Fruit fly (Drosophila melanogaster) whole organism, wandering third instar larva: ENCODE data around the gene CG17917.

Experiments used
- Abd-B ChIP-seq: fragments of >200 bp; optimal IDR thresholded peaks from 2 replicates; lab custom pipeline; 2017; ENCODE audit warnings: missing biosample characterization, missing genetic modification characterization
- CG32264 ChIP-seq: fragments of 200-800 bp; sonication (Bioruptor generic); optimal IDR thresholded peaks from 2 replicates; lab custom pipeline; 2016; ENCODE audit warnings: missing biosample characterization, missing genetic modification characterization
- CG9705 ChIP-seq: fragments of 200-800 bp; sonication (Bioruptor generic); optimal IDR thresholded peaks from 2 replicates; lab custom pipeline; 2018; ENCODE audit warnings: missing biosample characterization, mild to moderate bottlenecking, missing genetic modification characterization
- CrebA ChIP-seq: fragments of 200-800 bp; sonication (Bioruptor generic); optimal IDR thresholded peaks from 2 replicates; lab custom pipeline; 2016; ENCODE audit warnings: missing biosample characterization, mild to moderate bottlenecking, missing genetic modification characterization, borderline replicate concordance
- Dfd ChIP-seq: fragments of >200 bp; optimal IDR thresholded peaks from 2 replicates; lab custom pipeline; 2017; ENCODE audit warnings: missing biosample characterization, missing genetic modification characterization
- Dif ChIP-seq: fragments of 200-275, 200-300 bp; sonication (Bioruptor generic); optimal IDR thresholded peaks from 2 replicates; lab custom pipeline; 2018; ENCODE audit warnings: missing biosample characterization, missing genetic modification characterization; ENCODE audit not compliant: partially characterized antibody
- GATAd ChIP-seq: sonication (Bioruptor generic); optimal IDR thresholded peaks from 2 replicates; lab custom pipeline; 2016; ENCODE audit warnings: missing biosample characterization, missing genetic modification characterization
- HLH106 ChIP-seq: fragments of 200-800 bp; optimal IDR thresholded peaks from 3 replicates; lab custom pipeline; 2019; ENCODE audit warnings: missing biosample characterization, mild to moderate bottlenecking, missing genetic modification characterization, moderate library complexity
- Hnf4 ChIP-seq: fragments of 200-800 bp; sonication (Bioruptor generic); optimal IDR thresholded peaks from 2 replicates; lab custom pipeline; 2016; ENCODE audit warnings: missing biosample characterization, mild to moderate bottlenecking, missing genetic modification characterization
- Hr78 ChIP-seq: fragments of >200 bp; optimal IDR thresholded peaks from 2 replicates; lab custom pipeline; 2017; ENCODE audit warnings: missing biosample characterization, missing genetic modification characterization
- Hr83 ChIP-seq: fragments of 200-300 bp; sonication (Bioruptor generic); optimal IDR thresholded peaks from 2 replicates; lab custom pipeline; 2016; ENCODE audit warnings: missing biosample characterization, mild to moderate bottlenecking, missing genetic modification characterization, moderate library complexity; ENCODE audit not compliant: poor library complexity, severe bottlenecking
- Jra ChIP-seq: sonication (Bioruptor generic); optimal IDR thresholded peaks from 2 replicates; lab custom pipeline; 2016; ENCODE audit warnings: missing biosample characterization, missing genetic modification characterization
- Mio ChIP-seq: sonication (Bioruptor generic); optimal IDR thresholded peaks from 2 replicates; lab custom pipeline; 2016; ENCODE audit warnings: missing biosample characterization, missing genetic modification characterization
- Myc ChIP-seq: fragments of >200 bp; optimal IDR thresholded peaks from 2 replicates; lab custom pipeline; 2017
- N ChIP-seq: fragments of >200 bp; optimal IDR thresholded peaks from 2 replicates; lab custom pipeline; 2018; ENCODE audit warnings: missing biosample characterization, missing external identifiers, missing genetic modification characterization
- OdsH ChIP-seq: fragments of 200-800 bp; sonication (Bioruptor generic); optimal IDR thresholded peaks from 2 replicates; lab custom pipeline; 2016; ENCODE audit warnings: missing biosample characterization, mild to moderate bottlenecking, missing genetic modification characterization
- Rel ChIP-seq, 2 experiments: fragments of 200-800 bp; sonication (Bioruptor generic) in 1 of 2; optimal IDR thresholded peaks; 2 replicates in 1 of 2; 3 replicates in 1 of 2; lab custom pipeline; 2016 to 2019; ENCODE audit warnings: mild to moderate bottlenecking in 2 of 2, missing biosample characterization in 2 of 2, missing genetic modification characterization in 2 of 2, moderate library complexity in 1 of 2
- Sp1 ChIP-seq: fragments of 200-800 bp; sonication (Bioruptor generic); optimal IDR thresholded peaks from 3 replicates; lab custom pipeline; 2019; ENCODE audit warnings: missing biosample characterization, mild to moderate bottlenecking, missing genetic modification characterization, moderate library complexity
- Vsx2 ChIP-seq: fragments of 200-300, 225-300 bp; sonication (Bioruptor generic); optimal IDR thresholded peaks from 2 replicates; lab custom pipeline; 2018; ENCODE audit warnings: missing biosample characterization, missing genetic modification characterization; ENCODE audit not compliant: partially characterized antibody
- br ChIP-seq: fragments of 200-800 bp; sonication (Bioruptor generic); optimal IDR thresholded peaks from 2 replicates; lab custom pipeline; 2016; ENCODE audit warnings: missing biosample characterization, missing genetic modification characterization
- brk ChIP-seq: fragments of 200-800 bp; sonication (Bioruptor generic); optimal IDR thresholded peaks from 2 replicates; lab custom pipeline; 2016; ENCODE audit warnings: missing biosample characterization, mild to moderate bottlenecking, missing genetic modification characterization
- dl ChIP-seq, 2 experiments: fragments of 175-275, 200-275 bp in 1 of 2; fragments of 200-275 bp in 1 of 2; sonication (Bioruptor generic); optimal IDR thresholded peaks; lab custom pipeline; 2018; ENCODE audit warnings: mild to moderate bottlenecking in 2 of 2, missing biosample characterization in 2 of 2, missing genetic modification characterization in 2 of 2, moderate library complexity in 2 of 2; ENCODE audit not compliant: partially characterized antibody in 2 of 2, insufficient read depth in 1 of 2
- dmrt93B ChIP-seq: fragments of 200-800 bp; sonication (Bioruptor generic); optimal IDR thresholded peaks from 2 replicates; lab custom pipeline; 2018; ENCODE audit warnings: missing biosample characterization, mild to moderate bottlenecking, missing genetic modification characterization
- dsf ChIP-seq: sonication (Bioruptor generic); optimal IDR thresholded peaks from 2 replicates; lab custom pipeline; 2016; ENCODE audit warnings: missing biosample characterization, missing genetic modification characterization, borderline replicate concordance
- ey ChIP-seq: fragments of 200-800 bp; sonication (Bioruptor generic); optimal IDR thresholded peaks from 2 replicates; lab custom pipeline; 2016; ENCODE audit warnings: missing biosample characterization, missing genetic modification characterization
- foxo ChIP-seq, 2 experiments: fragments of 200-800 bp; sonication (Bioruptor generic); optimal IDR thresholded peaks; 2 replicates in 1 of 2; 3 replicates in 1 of 2; lab custom pipeline; 2016 to 2017; ENCODE audit warnings: missing biosample characterization in 2 of 2, missing genetic modification characterization in 2 of 2
- fru ChIP-seq: fragments of 200-800 bp; sonication (Bioruptor generic); optimal IDR thresholded peaks from 3 replicates; lab custom pipeline; 2016; ENCODE audit warnings: missing biosample characterization, mild to moderate bottlenecking, missing genetic modification characterization
- h ChIP-seq: fragments of 200-800 bp; sonication (Bioruptor generic); optimal IDR thresholded peaks from 3 replicates; lab custom pipeline; 2016; ENCODE audit warnings: missing biosample characterization, mild to moderate bottlenecking, missing genetic modification characterization
- jim ChIP-seq: fragments of 175-275, 200-325 bp; sonication (Bioruptor generic); optimal IDR thresholded peaks from 2 replicates; lab custom pipeline; 2016; ENCODE audit warnings: missing biosample characterization, mild to moderate bottlenecking, missing genetic modification characterization
- lola ChIP-seq: fragments of >200 bp; optimal IDR thresholded peaks from 2 replicates; lab custom pipeline; 2017; ENCODE audit warnings: missing biosample characterization, missing genetic modification characterization
- pan ChIP-seq: fragments of >200 bp; optimal IDR thresholded peaks from 2 replicates; lab custom pipeline; 2017
- psq ChIP-seq: fragments of 200-800 bp; sonication (Bioruptor generic); optimal IDR thresholded peaks from 3 replicates; lab custom pipeline; 2017; ENCODE audit warnings: missing biosample characterization, mild to moderate bottlenecking, missing genetic modification characterization, moderate library complexity
- rgr ChIP-seq: fragments of 200-800 bp; sonication (Bioruptor generic); optimal IDR thresholded peaks from 3 replicates; lab custom pipeline; 2016; ENCODE audit warnings: missing biosample characterization, mild to moderate bottlenecking, missing genetic modification characterization
- sage ChIP-seq: fragments of 200-800 bp; sonication (Bioruptor generic); optimal IDR thresholded peaks from 2 replicates; lab custom pipeline; 2016; ENCODE audit warnings: missing biosample characterization, mild to moderate bottlenecking, missing genetic modification characterization
- sv ChIP-seq: fragments of 200-800 bp; sonication (Bioruptor generic); optimal IDR thresholded peaks from 3 replicates; lab custom pipeline; 2016; ENCODE audit warnings: missing biosample characterization, missing genetic modification characterization
- tai ChIP-seq: sonication (Bioruptor generic); optimal IDR thresholded peaks from 2 replicates; lab custom pipeline; 2016; ENCODE audit warnings: missing biosample characterization, missing genetic modification characterization
- usp ChIP-seq: fragments of >200 bp; optimal IDR thresholded peaks from 2 replicates; lab custom pipeline; 2017; ENCODE audit warnings: missing biosample characterization, missing genetic modification characterization
- woc ChIP-seq: sonication (Bioruptor generic); optimal IDR thresholded peaks from 2 replicates; lab custom pipeline; 2016; ENCODE audit warnings: missing biosample characterization, mild to moderate bottlenecking, missing genetic modification characterization

CG17917 gene

DNA sequence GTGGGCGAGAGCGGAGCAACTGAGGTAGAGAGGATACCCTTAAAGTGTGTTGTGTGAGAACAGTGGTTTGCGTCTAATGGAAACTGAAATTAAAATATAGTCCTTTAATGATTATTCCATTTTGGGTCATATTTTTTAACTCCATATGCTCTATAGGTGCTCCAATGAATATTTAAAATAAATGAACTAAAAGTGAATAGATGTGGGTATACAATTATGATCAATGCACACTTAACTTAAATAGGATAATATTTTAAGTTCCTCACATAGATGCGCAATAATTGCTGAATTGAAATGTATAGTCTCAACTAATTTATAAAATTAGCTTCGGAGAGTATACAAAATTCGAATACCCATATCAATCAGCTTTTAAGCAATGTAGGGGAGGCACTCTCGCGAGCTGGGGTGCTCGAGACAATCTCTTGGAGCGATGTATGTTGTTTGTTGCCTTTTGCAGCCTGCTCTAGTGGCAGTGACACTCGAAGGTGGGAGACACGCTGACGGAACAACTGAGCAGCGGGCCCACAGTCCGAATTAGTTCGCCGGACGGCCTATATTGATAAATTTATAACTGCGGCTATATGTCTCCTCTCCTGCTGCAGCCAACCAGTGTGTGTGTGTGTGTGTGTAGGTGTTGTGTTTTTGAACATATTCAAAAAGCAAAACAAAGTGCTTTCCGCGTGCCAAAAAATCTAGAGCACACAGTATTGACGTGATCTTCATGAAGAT, 12.0 kb downstream of the CG17917 start:
- TF ChIP-seq Myc (lab: Kevin White, UChicago) (no peak), Sp1 (GFP tag; lab: Kevin White, UChicago) (no peak), sv (GFP tag; lab: Kevin White, UChicago) (peak; percentile 9), h (GFP tag; lab: Kevin White, UChicago) (peak; percentile 83), lola (GFP tag; lab: Kevin White, UChicago) (no peak), Jra (GFP tag; lab: Kevin White, UChicago) (no peak), Dif (GFP tag; lab: Kevin White, UChicago) (peak; percentile 32), N (GFP tag; lab: Kevin White, UChicago) (no peak), usp (no peak), foxo (GFP tag; optimal IDR thresholded peaks at IDR 0.05; lab: Kevin White, UChicago) (peak in 1 of 2 experiments; percentile 86), tai (GFP tag; lab: Kevin White, UChicago) (no peak), Mio (no peak), dmrt93B (GFP tag; lab: Kevin White, UChicago) (no peak), fru (GFP tag; lab: Kevin White, UChicago) (peak; percentile 87), pan (lab: Kevin White, UChicago) (no peak), brk (GFP tag; lab: Kevin White, UChicago) (peak; percentile 69), OdsH (peak; percentile 81), Hr83 (GFP tag; lab: Kevin White, UChicago) (peak; percentile 10), rgr (GFP tag; lab: Kevin White, UChicago) (peak; percentile 76), Hr78 (GFP tag; lab: Kevin White, UChicago) (no peak), psq (peak; percentile 91), Vsx2 (GFP tag; lab: Kevin White, UChicago) (no peak), CG32264 (no peak), Dfd (GFP tag; lab: Kevin White, UChicago) (no peak), sage (peak; percentile 30), br (GFP tag; lab: Kevin White, UChicago) (peak; percentile 70), dl (GFP tag; optimal IDR thresholded peaks at IDR 0.05; lab: Kevin White, UChicago; ENCODE audit: insufficient read depth in 1 of 2, partially characterized antibody in 2 of 2) (no peak), dsf (GFP tag; lab: Kevin White, UChicago) (peak; percentile 30), HLH106 (tag; lab: Kevin White, UChicago) (peak; percentile 73), Hnf4 (GFP tag; lab: Kevin White, UChicago) (peak; percentile 60), woc (GFP tag; lab: Kevin White, UChicago) (peak; percentile 75), GATAd (GFP tag; lab: Kevin White, UChicago) (no peak), Rel (GFP tag; optimal IDR thresholded peaks at IDR 0.05; lab: Kevin White, UChicago) (no peak), Rel (tag; optimal IDR thresholded peaks at IDR 0.05; lab: Kevin White, UChicago) (no peak), CrebA (GFP tag; lab: Kevin White, UChicago) (no peak), CG9705 (GFP tag; lab: Kevin White, UChicago) (peak; percentile 33), Abd-B (GFP tag; lab: Kevin White, UChicago) (no peak), jim (GFP tag; lab: Kevin White, UChicago) (no peak), ey (GFP tag; lab: Kevin White, UChicago) (peak; percentile 78)

DNA sequence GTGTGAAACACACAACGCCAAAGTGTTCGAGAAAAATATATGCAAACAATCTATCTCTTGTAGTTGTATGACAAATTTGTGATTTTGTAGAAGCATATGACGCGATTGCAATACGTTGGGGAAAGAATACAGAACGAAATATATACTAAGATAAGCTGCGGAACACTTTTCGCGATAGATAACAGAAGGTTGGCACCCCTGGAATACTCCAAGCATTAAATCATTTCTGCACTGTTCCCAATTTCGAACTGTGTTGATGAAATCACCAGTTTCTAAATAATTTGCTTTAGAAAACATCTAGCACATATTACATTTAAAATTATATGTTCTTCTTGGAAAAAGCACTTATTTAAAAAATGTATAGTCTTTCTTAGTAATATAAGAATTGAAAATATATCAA, 12.6 kb downstream of the CG17917 start:
- peak; percentile 25 for TF ChIP-seq brk (GFP tag; lab: Kevin White, UChicago)
- TF ChIP-seq br (GFP tag; lab: Kevin White, UChicago) = no peak
- no peak for TF ChIP-seq OdsH
